Fruit fly (Drosophila melanogaster): Measurements from ENCODE around the gene sloth1.

- no peak for TF ChIP-seq CG12605 (GFP tag; IDR thresholded peaks at IDR 0.05)
- TF ChIP-seq CG32121 (GFP tag; IDR thresholded peaks at IDR 0.05): no peak
- no peak for TF ChIP-seq CG4496 (GFP tag; IDR thresholded peaks at IDR 0.05)
These were observed 25.0 kb upstream of the sloth1 start, which contains the start of gene bou for dm6 chrX:6985980-6986827.
